Fruit fly (Drosophila melanogaster): ENCODE data around the gene CG7655.

The CG7655 gene

dm6 chr3R:17703691-17704537 is 21.4 kb downstream of the CG7655 start (continued):
- peak; percentile 99 for TF ChIP-seq CG17829 (tag; optimal IDR thresholded peaks at IDR 0.05)
- no peak for TF ChIP-seq Scr (GFP tag; IDR thresholded peaks at IDR 0.05; ENCODE audit: partially characterized antibody)
- peak; percentile 99 for TF ChIP-seq dmrt99B (tag; optimal IDR thresholded peaks at IDR 0.05)
- peak; percentile 97 for TF ChIP-seq sr (GFP tag; IDR thresholded peaks at IDR 0.05)
- TF ChIP-seq CG14710 (tag; optimal IDR thresholded peaks at IDR 0.05), result peak; percentile 97
- peak; percentile 99 for TF ChIP-seq ase (GFP tag; IDR thresholded peaks at IDR 0.05)
- TF ChIP-seq CG7987 (GFP tag; optimal IDR thresholded peaks at IDR 0.05), result peak; percentile 94
- TF ChIP-seq CG3726 (GFP tag; IDR thresholded peaks at IDR 0.05), result peak; percentile 99
- TF ChIP-seq CG12942 (GFP tag; optimal IDR thresholded peaks at IDR 0.05), result peak; percentile 99
- peak; percentile 98 for TF ChIP-seq tap (tag; optimal IDR thresholded peaks at IDR 0.05)
- peak; percentile 99 for TF ChIP-seq CG12744 (GFP tag; optimal IDR thresholded peaks at IDR 0.05)
- peak; percentile 98 for TF ChIP-seq odd (GFP tag; optimal IDR thresholded peaks at IDR 0.05)
- no peak for TF ChIP-seq Lpt (GFP tag; optimal IDR thresholded peaks at IDR 0.05)
- peak; percentile 45 for TF ChIP-seq cg (GFP tag; optimal IDR thresholded peaks at IDR 0.05)
- peak; percentile 98 for TF ChIP-seq CG9932 (GFP tag; IDR thresholded peaks at IDR 0.05)
- TF ChIP-seq sens-2 (GFP tag; IDR thresholded peaks at IDR 0.05), result peak; percentile 98
- TF ChIP-seq klu (GFP tag; IDR thresholded peaks at IDR 0.05), result peak; percentile 97
- TF ChIP-seq D19A (tag; optimal IDR thresholded peaks at IDR 0.05), result peak; percentile 96
- TF ChIP-seq Usf (GFP tag; optimal IDR thresholded peaks at IDR 0.05), result peak; percentile 97
- TF ChIP-seq HHEX (GFP tag; optimal IDR thresholded peaks at IDR 0.05), result peak; percentile 99
- peak; percentile 98 for TF ChIP-seq CG10543 (GFP tag; optimal IDR thresholded peaks at IDR 0.05)
- peak; percentile 98 for TF ChIP-seq wor (GFP tag; IDR thresholded peaks at IDR 0.05)
- TF ChIP-seq CG6765 (GFP tag; optimal IDR thresholded peaks at IDR 0.05), result peak; percentile 95
- no peak for TF ChIP-seq nerfin-2 (GFP tag; IDR thresholded peaks at IDR 0.05; ENCODE audit: partially characterized antibody)
- TF ChIP-seq HLHmδ (GFP tag; optimal IDR thresholded peaks at IDR 0.05), result no peak
- TF ChIP-seq CG4820 (GFP tag; optimal IDR thresholded peaks at IDR 0.05), result peak; percentile 98
- peak; percentile 99 for TF ChIP-seq lmd (GFP tag; IDR thresholded peaks at IDR 0.05)
- peak; percentile 95 for TF ChIP-seq CG4707 (GFP tag; optimal IDR thresholded peaks at IDR 0.05)
- peak; percentile 88 for TF ChIP-seq CG10321 (GFP tag; IDR thresholded peaks at IDR 0.05)
- TF ChIP-seq CG2712 (tag; optimal IDR thresholded peaks at IDR 0.05), result peak; percentile 99
- TF ChIP-seq phol (tag; optimal IDR thresholded peaks at IDR 0.05), result peak; percentile 98
- peak; percentile 99 for TF ChIP-seq dpn (GFP tag; optimal IDR thresholded peaks at IDR 0.05)
- peak; percentile 95 for TF ChIP-seq grn (GFP tag; optimal IDR thresholded peaks at IDR 0.05)
- peak; percentile 99 for TF ChIP-seq da (GFP tag; optimal IDR thresholded peaks at IDR 0.05)
- peak; percentile 93 for TF ChIP-seq ac (GFP tag; optimal IDR thresholded peaks at IDR 0.05)
- peak; percentile 99 for TF ChIP-seq CG14667 (GFP tag; IDR thresholded peaks at IDR 0.05)
- peak; percentile 99 for TF ChIP-seq Hmr (GFP tag; optimal IDR thresholded peaks at IDR 0.05)
- TF ChIP-seq B-H1 (GFP tag; IDR thresholded peaks at IDR 0.05), result peak; percentile 99
- TF ChIP-seq Deaf1 (tag; optimal IDR thresholded peaks at IDR 0.05), result peak; percentile 95
- TF ChIP-seq MTF-1 (GFP tag; optimal IDR thresholded peaks at IDR 0.05; ENCODE audit: borderline replicate concordance), result peak; percentile 96
- TF ChIP-seq CG12391 (tag; optimal IDR thresholded peaks at IDR 0.05), result peak; percentile 99
- peak; percentile 99 for TF ChIP-seq gsb-n (tag; optimal IDR thresholded peaks at IDR 0.05)
- peak; percentile 91 for TF ChIP-seq CG15073 (GFP tag; optimal IDR thresholded peaks at IDR 0.05)
- TF ChIP-seq NFAT (GFP tag; IDR thresholded peaks at IDR 0.05), result peak; percentile 99
- peak; percentile 99 for TF ChIP-seq jumu (GFP tag; optimal IDR thresholded peaks at IDR 0.05)
- TF ChIP-seq jigr1 (GFP tag; IDR thresholded peaks at IDR 0.05), result peak; percentile 97
- peak; percentile 100 for TF ChIP-seq seq (GFP tag; IDR thresholded peaks at IDR 0.05)
- peak in 1 of 2 experiments; percentile 73 for TF ChIP-seq crp (GFP tag; optimal IDR thresholded peaks at IDR 0.05)
- TF ChIP-seq Rx (GFP tag; IDR thresholded peaks at IDR 0.05), result peak; percentile 99
